Worm (Caenorhabditis elegans): ENCODE results near the gene nlp-46.

ce11 chrV:12541207-12541606 lies 35.1 kb upstream of the nlp-46 start:
- no peak for TF ChIP-seq hlh-1 (tag; optimal IDR thresholded peaks at IDR 0.05)
- no peak for TF ChIP-seq ztf-11 (tag; optimal IDR thresholded peaks at IDR 0.05)
- TF ChIP-seq nhr-237 (tag; optimal IDR thresholded peaks at IDR 0.05): no peak
- TF ChIP-seq ceh-83 (GFP tag; optimal IDR thresholded peaks at IDR 0.05): no peak
- no peak for TF ChIP-seq lsy-2 (tag; optimal IDR thresholded peaks at IDR 0.05)
- TF ChIP-seq unc-62 (GFP tag; optimal IDR thresholded peaks at IDR 0.05): no peak
- no peak for TF ChIP-seq pha-4 (tag; optimal IDR thresholded peaks at IDR 0.05)
- no peak for TF ChIP-seq ceh-43 (GFP tag; optimal IDR thresholded peaks at IDR 0.05)
- no peak for TF ChIP-seq elt-1 (tag; optimal IDR thresholded peaks at IDR 0.05; ENCODE audit: borderline replicate concordance, insufficient read depth)
- TF ChIP-seq lin-13 (tag; optimal IDR thresholded peaks at IDR 0.05): no peak
- TF ChIP-seq blmp-1 (tag; optimal IDR thresholded peaks at IDR 0.05): no peak
- TF ChIP-seq ces-1 (GFP tag; optimal IDR thresholded peaks at IDR 0.05): no peak
- TF ChIP-seq zip-8 (tag; optimal IDR thresholded peaks at IDR 0.05): no peak

Data from whole organism, mixed stage, embryonic.